Worm (Caenorhabditis elegans): Measurements from ENCODE around the gene srlf-1.

ce11 chrII:7813645-7814044 lies 23.3 kb downstream of the srlf-1 start:
- TF ChIP-seq unc-120 (tag; optimal IDR thresholded peaks at IDR 0.05; ENCODE audit: poor library complexity, severe bottlenecking): no peak
- no peak for TF ChIP-seq pha-4 (tag; optimal IDR thresholded peaks at IDR 0.05)
- TF ChIP-seq lsy-2 (tag; optimal IDR thresholded peaks at IDR 0.05): no peak
- TF ChIP-seq ceh-83 (GFP tag; optimal IDR thresholded peaks at IDR 0.05): no peak
- no peak for TF ChIP-seq elt-1 (tag; optimal IDR thresholded peaks at IDR 0.05; ENCODE audit: borderline replicate concordance, insufficient read depth)
- TF ChIP-seq unc-39 (tag; optimal IDR thresholded peaks at IDR 0.05): no peak
- TF ChIP-seq hlh-1 (tag; optimal IDR thresholded peaks at IDR 0.05): no peak
- TF ChIP-seq unc-62 (GFP tag; optimal IDR thresholded peaks at IDR 0.05): no peak
- TF ChIP-seq nhr-76 (tag; optimal IDR thresholded peaks at IDR 0.05): no peak
- no peak for TF ChIP-seq M03D4.4 (tag; optimal IDR thresholded peaks at IDR 0.05)
- no peak for TF ChIP-seq ham-2 (GFP tag; optimal IDR thresholded peaks at IDR 0.05)
- no peak for TF ChIP-seq ztf-11 (tag; optimal IDR thresholded peaks at IDR 0.05)
- no peak for TF ChIP-seq tbx-8 (GFP tag; optimal IDR thresholded peaks at IDR 0.05)
- TF ChIP-seq sptf-1 (tag; optimal IDR thresholded peaks at IDR 0.05): no peak
